Worm (Caenorhabditis elegans) whole organism, young adult: ENCODE results near the gene cyp-33A1.
A peak's percentile ranks its signal among the peaks of the same experiment; 100 is the strongest.

Source experiments
- F10E7.11 ChIP-seq: sonication (generic microtip); optimal IDR thresholded peaks from 2 replicates; lab custom pipeline; 2017; ENCODE audit warnings: mild to moderate bottlenecking, missing genetic modification characterization, moderate library complexity, missing compliant biosample characterization
- Y56A3A.18 ChIP-seq: fragments of 200-800 bp; sonication (Bioruptor generic); IDR thresholded peaks from 2 replicates; pipeline ENCODE4 v1.3.6; 2022; ENCODE audit warnings: missing genetic modification reagents, missing genetic modification characterization, missing compliant biosample characterization
- aptf-3 ChIP-seq: fragments of 200-800 bp; sonication (Bioruptor generic); IDR thresholded peaks from 2 replicates; pipeline ENCODE4 v1.3.6; 2022; ENCODE audit warnings: missing genetic modification characterization, missing compliant biosample characterization
- bed-1 ChIP-seq: fragments of 200-800 bp; sonication (Bioruptor generic); IDR thresholded peaks from 2 replicates; pipeline ENCODE4 v1.3.6; 2022; ENCODE audit warnings: missing genetic modification reagents, missing genetic modification characterization, missing compliant biosample characterization
- egl-44 ChIP-seq: fragments of 200-800 bp; sonication (Bioruptor generic); IDR thresholded peaks from 2 replicates; pipeline ENCODE4 v1.3.6; 2022; ENCODE audit warnings: missing genetic modification reagents, missing genetic modification characterization, missing compliant biosample characterization
- hmg-20 ChIP-seq: fragments of 200-800 bp; sonication (Bioruptor generic); IDR thresholded peaks from 2 replicates; pipeline ENCODE4 v1.3.6; 2022; ENCODE audit warnings: missing genetic modification reagents, missing genetic modification characterization, missing compliant biosample characterization
- lin-40 ChIP-seq: sonication (generic microtip); optimal IDR thresholded peaks from 2 replicates; lab custom pipeline; 2016; ENCODE audit warnings: missing genetic modification characterization, mild to moderate bottlenecking, missing compliant biosample characterization, missing genotype, missing genetic modification reagents
- mes-4 ChIP-seq: sonication (generic microtip); optimal IDR thresholded peaks from 2 replicates; lab custom pipeline; 2016; ENCODE audit warnings: missing genotype, missing genetic modification characterization, missing compliant biosample characterization
- nfya-2 ChIP-seq: fragments of 200-800 bp; sonication (Bioruptor generic); IDR thresholded peaks from 2 replicates; pipeline ENCODE4 v1.3.6; 2022; ENCODE audit warnings: missing genetic modification reagents, missing genetic modification characterization, missing compliant biosample characterization
- snpc-3.4 ChIP-seq: sonication (generic microtip); optimal IDR thresholded peaks from 2 replicates; lab custom pipeline; 2017; ENCODE audit warnings: missing genetic modification characterization, mild to moderate bottlenecking, missing compliant biosample characterization, antibody characterized with exemption, moderate library complexity, missing genotype, missing genetic modification reagents

DNA sequence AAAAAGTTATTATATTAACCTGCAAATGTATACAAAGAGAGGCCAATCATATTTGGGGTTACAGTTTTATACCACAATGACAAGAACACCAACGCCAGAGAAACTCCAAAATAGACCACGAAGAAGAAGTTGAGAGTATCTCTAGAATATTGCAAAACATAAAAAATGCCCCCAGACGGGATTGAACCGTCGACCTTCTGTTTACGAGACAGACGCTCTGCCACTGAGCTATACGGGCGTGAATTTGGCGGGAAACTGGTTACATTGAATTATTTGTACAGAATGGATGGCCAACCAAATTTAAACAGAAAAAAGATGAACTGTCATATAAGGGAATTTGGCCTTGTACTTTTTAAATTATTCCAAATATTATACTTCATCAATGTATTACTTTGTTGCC is 49.2 kb upstream of the cyp-33A1 start:
- no peak for TF ChIP-seq nfya-2 (GFP tag; lab: Robert Waterston, UW)
- TF ChIP-seq aptf-3 (GFP tag; lab: Robert Waterston, UW), result no peak
- TF ChIP-seq egl-44 (GFP tag; lab: Robert Waterston, UW), result no peak
- no peak for TF ChIP-seq mes-4
- TF ChIP-seq F10E7.11 (tag; lab: Kevin White, UChicago), result no peak
- no peak for TF ChIP-seq hmg-20 (GFP tag; lab: Robert Waterston, UW)
- no peak for TF ChIP-seq lin-40
- peak; percentile 30 for TF ChIP-seq snpc-3.4 (tag; lab: Kevin White, UChicago)
- TF ChIP-seq Y56A3A.18 (GFP tag; lab: Robert Waterston, UW), result no peak
- TF ChIP-seq bed-1 (GFP tag; lab: Robert Waterston, UW), result no peak
